Worm (Caenorhabditis elegans): ENCODE data around the gene K11H12.1.

The K11H12.1 gene

DNA sequence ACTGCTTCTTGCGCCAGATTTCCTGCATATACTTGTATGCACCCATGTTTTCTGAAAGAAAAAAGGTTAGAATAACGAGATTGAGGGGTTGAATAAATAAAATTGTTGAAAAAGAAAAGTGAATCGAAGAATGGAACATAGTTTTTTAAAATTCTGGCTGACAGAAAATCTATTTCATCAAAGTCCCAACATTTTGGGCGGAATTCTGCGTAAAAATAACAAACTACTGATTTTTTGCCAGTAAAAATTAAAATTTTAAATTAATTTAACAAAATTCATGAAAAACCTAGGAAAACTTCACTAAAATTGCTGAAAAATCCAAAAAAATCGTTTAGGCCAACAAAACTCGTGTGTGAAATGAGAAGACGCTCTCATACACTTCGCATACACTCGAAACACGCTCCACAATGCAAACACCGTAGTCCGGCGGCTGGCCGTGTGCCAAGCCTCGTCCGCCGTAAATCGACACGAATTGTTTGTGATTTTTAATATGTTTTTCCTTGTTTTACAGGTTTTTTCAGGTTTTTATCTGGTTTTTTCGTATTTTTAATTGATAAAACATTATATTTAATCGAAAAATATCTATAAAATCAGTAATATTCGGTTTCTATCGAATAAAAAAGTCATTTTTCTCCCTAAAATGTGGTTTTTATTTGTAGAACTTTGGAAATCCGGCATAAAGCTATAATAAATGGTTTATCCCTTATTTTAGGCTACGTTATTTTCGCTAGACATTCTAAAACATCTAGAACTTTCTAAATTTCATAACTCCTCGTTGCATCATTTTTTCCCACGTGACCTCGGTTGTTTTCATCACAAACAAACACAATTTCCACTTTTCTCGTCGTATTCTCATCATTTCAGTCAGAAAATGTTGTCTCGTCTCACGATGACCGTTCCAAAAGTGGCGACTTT is 1.6 kb upstream of the K11H12.1 start, which contains the start of the genes rpl-15 and K11H12.8 (continued):
- TF ChIP-seq sox-4 (tag; optimal IDR thresholded peaks at IDR 0.05) = peak; percentile 98
- TF ChIP-seq unc-98 (GFP tag; IDR thresholded peaks at IDR 0.05) = peak; percentile 96
- TF ChIP-seq lin-35 (GFP tag; optimal IDR thresholded peaks at IDR 0.05) = peak; percentile 95 to 97
- TF ChIP-seq C34B4.2 (tag; optimal IDR thresholded peaks at IDR 0.05) = peak; percentile 89
- peak; percentile 97 for TF ChIP-seq zip-4 (GFP tag; optimal IDR thresholded peaks at IDR 0.05)
- TF ChIP-seq nhr-84 (tag; optimal IDR thresholded peaks at IDR 0.05) = peak; percentile 84
- peak; percentile 89 for TF ChIP-seq pqm-1 (tag; optimal IDR thresholded peaks at IDR 0.05)
- TF ChIP-seq nhr-47 (tag; optimal IDR thresholded peaks at IDR 0.05) = peak; percentile 100
- peak; percentile 99 for TF ChIP-seq aha-1 (tag; optimal IDR thresholded peaks at IDR 0.05)
- peak; percentile 98 for TF ChIP-seq C04F5.9 (tag; optimal IDR thresholded peaks at IDR 0.05)
- TF ChIP-seq blmp-1 (tag; optimal IDR thresholded peaks at IDR 0.05) = peak; percentile 92
- peak; percentile 100 for TF ChIP-seq nhr-19 (GFP tag; conservative IDR thresholded peaks at IDR 0.05)
- TF ChIP-seq nhr-12 (tag; optimal IDR thresholded peaks at IDR 0.05) = peak; percentile 59
- peak; percentile 99 for TF ChIP-seq irx-1 (tag; optimal IDR thresholded peaks at IDR 0.05)
- peak; percentile 100 for TF ChIP-seq swsn-7 (tag; optimal IDR thresholded peaks at IDR 0.05)
- peak; percentile 88 for TF ChIP-seq pag-3 (tag; optimal IDR thresholded peaks at IDR 0.05; ENCODE audit: borderline replicate concordance, insufficient read depth)
- peak; percentile 99 for TF ChIP-seq unc-86 (tag; optimal IDR thresholded peaks at IDR 0.05)
- TF ChIP-seq lin-13 (GFP tag; optimal IDR thresholded peaks at IDR 0.05) = peak; percentile 100
- TF ChIP-seq lir-3 (tag; optimal IDR thresholded peaks at IDR 0.05; ENCODE audit: poor library complexity) = peak; percentile 97
- TF ChIP-seq ztf-4 (tag; optimal IDR thresholded peaks at IDR 0.05) = peak; percentile 100
- peak; percentile 91 for TF ChIP-seq ama-1 (optimal IDR thresholded peaks at IDR 0.05)
- TF ChIP-seq efl-3 (GFP tag; optimal IDR thresholded peaks at IDR 0.05) = peak; percentile 86
- TF ChIP-seq nhr-71 (tag; optimal IDR thresholded peaks at IDR 0.05) = peak; percentile 100
- peak; percentile 97 to 98 for TF ChIP-seq efl-1 (optimal IDR thresholded peaks at IDR 0.05)
- peak; percentile 89 to 99 for TF ChIP-seq efl-1 (GFP tag; optimal IDR thresholded peaks at IDR 0.05 in 1 of 2)
- TF ChIP-seq egl-13 (tag; optimal IDR thresholded peaks at IDR 0.05) = peak; percentile 100
- TF ChIP-seq F16B12.6 (tag; optimal IDR thresholded peaks at IDR 0.05) = peak; percentile 78
- TF ChIP-seq vab-15 (tag; optimal IDR thresholded peaks at IDR 0.05) = peak; percentile 99
- TF ChIP-seq unc-30 (tag; optimal IDR thresholded peaks at IDR 0.05) = no peak
- TF ChIP-seq grh-1 (GFP tag; IDR thresholded peaks at IDR 0.05) = peak; percentile 98
- TF ChIP-seq ztf-11 (tag; optimal IDR thresholded peaks at IDR 0.05) = peak; percentile 58 to 100
- peak; percentile 98 for TF ChIP-seq aly-2 (tag; optimal IDR thresholded peaks at IDR 0.05)
- TF ChIP-seq isw-1 (GFP tag; IDR thresholded peaks at IDR 0.05) = peak; percentile 99
- peak; percentile 100 for TF ChIP-seq rnt-1 (tag; optimal IDR thresholded peaks at IDR 0.05)
- TF ChIP-seq hlh-17 (GFP tag; optimal IDR thresholded peaks at IDR 0.05; ENCODE audit: borderline replicate concordance) = no peak

DNA sequence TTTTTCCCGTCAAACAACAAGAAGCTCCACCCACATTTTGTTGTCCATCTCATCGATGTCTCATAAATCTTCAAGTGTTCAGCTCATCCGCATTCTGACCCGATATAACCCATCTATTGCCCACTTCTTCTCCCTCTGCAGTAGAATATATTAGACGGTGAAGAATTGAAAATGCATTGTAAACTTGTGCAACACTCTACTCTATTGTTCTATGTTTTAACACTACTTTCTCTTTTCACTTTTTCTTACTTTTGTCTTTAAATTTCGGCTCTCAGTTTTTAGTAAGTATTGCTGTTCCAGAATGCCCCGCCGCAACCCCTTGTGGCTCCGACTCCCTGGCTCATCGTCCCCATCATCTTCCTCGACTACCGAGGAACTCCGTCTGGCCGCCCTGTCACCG is 3.9 kb downstream of the K11H12.1 start, which contains the start of gene K11H12.9:
TSS of gene K11H12.9 (plus strand) at position 301 of the 400 bp plus-strand sequence.
- no peak for TF ChIP-seq unc-30 (tag; optimal IDR thresholded peaks at IDR 0.05)
- TF ChIP-seq lin-15B (tag; optimal IDR thresholded peaks at IDR 0.05) = no peak
- no peak for TF ChIP-seq efl-1 (optimal IDR thresholded peaks at IDR 0.05)
- peak in 1 of 2 experiments; percentile 41 for TF ChIP-seq efl-1 (GFP tag; optimal IDR thresholded peaks at IDR 0.05 in 1 of 2)
- no peak for TF ChIP-seq nhr-76 (tag; optimal IDR thresholded peaks at IDR 0.05)
- no peak for TF ChIP-seq nhr-12 (tag; optimal IDR thresholded peaks at IDR 0.05)
- TF ChIP-seq nhr-28 (tag; optimal IDR thresholded peaks at IDR 0.05) = no peak
- TF ChIP-seq lin-14 (GFP tag; optimal IDR thresholded peaks at IDR 0.05) = no peak
- no peak for TF ChIP-seq unc-98 (GFP tag; IDR thresholded peaks at IDR 0.05)
